Worm (Caenorhabditis elegans): ENCODE measurements around the gene sti-1.

The sti-1 gene

DNA sequence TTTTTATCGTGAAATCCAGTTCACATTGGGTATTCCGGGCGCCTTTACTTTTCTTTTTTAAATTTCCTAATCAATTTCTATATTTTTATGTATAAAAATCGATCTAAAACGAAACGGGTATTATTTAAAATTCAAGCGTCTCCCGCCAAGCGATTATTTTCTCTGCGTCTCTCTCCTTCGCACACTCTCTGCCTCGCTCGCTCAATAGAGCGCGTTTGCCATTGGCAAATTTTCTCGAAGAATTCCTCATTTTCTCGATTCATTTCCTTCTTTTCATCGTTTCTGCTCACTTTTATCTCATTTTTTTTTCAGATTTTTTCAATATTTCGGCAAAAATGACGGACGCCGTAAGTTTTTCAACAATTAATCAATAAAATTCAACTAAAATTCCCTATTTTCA lies at the start of gene sti-1:
Gene sti-1, plus strand, starts transcription at position 263 of the 400 bp plus-strand sequence.
- TF ChIP-seq nhr-84 (tag; optimal IDR thresholded peaks at IDR 0.05): no peak
- peak; percentile 65 for TF ChIP-seq snpc-4 (tag; optimal IDR thresholded peaks at IDR 0.05)
- peak; percentile 81 for TF ChIP-seq irx-1 (tag; optimal IDR thresholded peaks at IDR 0.05)
- peak; percentile 95 for TF ChIP-seq nhr-71 (tag; optimal IDR thresholded peaks at IDR 0.05)
- TF ChIP-seq ceh-82 (tag; optimal IDR thresholded peaks at IDR 0.05): peak; percentile 85 to 92 (median 88)
- TF ChIP-seq pag-3 (tag; optimal IDR thresholded peaks at IDR 0.05; ENCODE audit: borderline replicate concordance, insufficient read depth): no peak
- no peak for TF ChIP-seq C34B4.2 (tag; optimal IDR thresholded peaks at IDR 0.05)
- TF ChIP-seq elt-3 (tag; optimal IDR thresholded peaks at IDR 0.05): peak in 2 of 6 experiments; percentile 65 to 90
- peak; percentile 91 for TF ChIP-seq tbx-2 (tag; optimal IDR thresholded peaks at IDR 0.05)
- no peak for TF ChIP-seq Y116A8C.19 (tag; optimal IDR thresholded peaks at IDR 0.05; ENCODE audit: borderline replicate concordance)
- peak; percentile 93 for TF ChIP-seq nhr-47 (tag; optimal IDR thresholded peaks at IDR 0.05)
- TF ChIP-seq lin-14 (GFP tag; optimal IDR thresholded peaks at IDR 0.05): peak; percentile 98
- peak; percentile 36 for TF ChIP-seq F16B12.6 (tag; optimal IDR thresholded peaks at IDR 0.05)
- TF ChIP-seq lin-35 (GFP tag; optimal IDR thresholded peaks at IDR 0.05): peak; percentile 97 to 99
- no peak for TF ChIP-seq aha-1 (tag; optimal IDR thresholded peaks at IDR 0.05)
- TF ChIP-seq sox-4 (tag; optimal IDR thresholded peaks at IDR 0.05): peak; percentile 71
- no peak for TF ChIP-seq mef-2 (tag; optimal IDR thresholded peaks at IDR 0.05)
- no peak for TF ChIP-seq hlh-4 (tag; optimal IDR thresholded peaks at IDR 0.05)
- peak in 1 of 2 experiments; percentile 70 for TF ChIP-seq ztf-11 (tag; optimal IDR thresholded peaks at IDR 0.05)
- TF ChIP-seq lsy-2 (tag; optimal IDR thresholded peaks at IDR 0.05): peak; percentile 89 to 91
- TF ChIP-seq blmp-1 (tag; optimal IDR thresholded peaks at IDR 0.05): peak; percentile 74
- peak; percentile 49 for TF ChIP-seq elt-2 (tag; optimal IDR thresholded peaks at IDR 0.05)
- peak; percentile 76 for TF ChIP-seq fos-1 (tag; optimal IDR thresholded peaks at IDR 0.05)
- peak; percentile 96 to 97 (median 97) for TF ChIP-seq dpl-1 (GFP tag; optimal IDR thresholded peaks at IDR 0.05)
- TF ChIP-seq mep-1 (tag; optimal IDR thresholded peaks at IDR 0.05): peak; percentile 95
- TF ChIP-seq zag-1 (tag; optimal IDR thresholded peaks at IDR 0.05): no peak
- TF ChIP-seq tlp-1 (tag; optimal IDR thresholded peaks at IDR 0.05): no peak
- peak; percentile 83 for TF ChIP-seq C16A3.4 (tag; optimal IDR thresholded peaks at IDR 0.05)
- TF ChIP-seq isw-1 (GFP tag; IDR thresholded peaks at IDR 0.05): peak; percentile 87
- TF ChIP-seq nhr-85 (tag): peak; percentile 93
- no peak for TF ChIP-seq nhr-12 (tag; optimal IDR thresholded peaks at IDR 0.05)
- peak; percentile 35; the same call in 1 of the 2 replicates for TF ChIP-seq unc-98 (GFP tag; IDR thresholded peaks at IDR 0.05)
- no peak for TF ChIP-seq hlh-17 (GFP tag; optimal IDR thresholded peaks at IDR 0.05; ENCODE audit: borderline replicate concordance)
- no peak for TF ChIP-seq unc-62 (GFP tag; optimal IDR thresholded peaks at IDR 0.05)
- peak; percentile 83 for TF ChIP-seq fkh-8 (tag; optimal IDR thresholded peaks at IDR 0.05)
- no peak for TF ChIP-seq alr-1 (tag; optimal IDR thresholded peaks at IDR 0.05; ENCODE audit: borderline replicate concordance)
- peak; percentile 81 for TF ChIP-seq nhr-11 (tag; optimal IDR thresholded peaks at IDR 0.05)
- peak; percentile 51 for TF ChIP-seq aly-2 (tag; optimal IDR thresholded peaks at IDR 0.05)
- TF ChIP-seq unc-30 (tag; optimal IDR thresholded peaks at IDR 0.05): no peak
- no peak for TF ChIP-seq fkh-4 (tag; optimal IDR thresholded peaks at IDR 0.05; ENCODE audit: borderline replicate concordance)
- TF ChIP-seq sptf-1 (tag; optimal IDR thresholded peaks at IDR 0.05): no peak
- TF ChIP-seq mdl-1 (tag; optimal IDR thresholded peaks at IDR 0.05): peak in 1 of 2 experiments; percentile 75
- peak; percentile 91 for TF ChIP-seq xbp-1 (tag; optimal IDR thresholded peaks at IDR 0.05)
- peak; percentile 89 for TF ChIP-seq nhr-90 (tag; optimal IDR thresholded peaks at IDR 0.05; ENCODE audit: poor library complexity)
- peak; percentile 56 for TF ChIP-seq ama-1 (optimal IDR thresholded peaks at IDR 0.05)
- TF ChIP-seq zip-4 (GFP tag; optimal IDR thresholded peaks at IDR 0.05): peak; percentile 56
- peak; percentile 96 for TF ChIP-seq nhr-77 (tag; optimal IDR thresholded peaks at IDR 0.05)
- TF ChIP-seq rnt-1 (tag; optimal IDR thresholded peaks at IDR 0.05): peak; percentile 91
- TF ChIP-seq grh-1 (GFP tag; IDR thresholded peaks at IDR 0.05): peak; percentile 77
- peak; percentile 79 for TF ChIP-seq lin-13 (GFP tag; optimal IDR thresholded peaks at IDR 0.05)
- peak; percentile 41 for TF ChIP-seq C04F5.9 (tag; optimal IDR thresholded peaks at IDR 0.05)
- TF ChIP-seq efl-3 (GFP tag; optimal IDR thresholded peaks at IDR 0.05): no peak
- TF ChIP-seq lir-3 (tag; optimal IDR thresholded peaks at IDR 0.05; ENCODE audit: poor library complexity): peak; percentile 54
